Worm (Caenorhabditis elegans): Measurements from ENCODE around the gene mdt-22.

The mdt-22 gene

ce11 chrII:10300954-10301353 is at the start of gene mdt-22:
TSS of gene mdt-22 (plus strand) at chrII:10301216.
- TF ChIP-seq alr-1 (tag; optimal IDR thresholded peaks at IDR 0.05; ENCODE audit: borderline replicate concordance) (no peak), Y116A8C.19 (tag; optimal IDR thresholded peaks at IDR 0.05; ENCODE audit: borderline replicate concordance) (no peak), lin-35 (GFP tag; optimal IDR thresholded peaks at IDR 0.05) (peak; percentile 96 to 98), aly-2 (tag; optimal IDR thresholded peaks at IDR 0.05) (peak; percentile 64), ceh-63 (GFP tag; optimal IDR thresholded peaks at IDR 0.05) (no peak), jun-1 (tag; optimal IDR thresholded peaks at IDR 0.05) (peak; percentile 55), nhr-47 (tag; optimal IDR thresholded peaks at IDR 0.05) (peak; percentile 87), elt-3 (tag; optimal IDR thresholded peaks at IDR 0.05) (peak in 2 of 6 experiments; percentile 2 to 4), lin-14 (GFP tag; optimal IDR thresholded peaks at IDR 0.05) (peak; percentile 71), nhr-85 (tag) (peak; percentile 82), pqm-1 (tag; optimal IDR thresholded peaks at IDR 0.05) (no peak), ces-1 (GFP tag; optimal IDR thresholded peaks at IDR 0.05) (no peak), fkh-4 (tag; optimal IDR thresholded peaks at IDR 0.05; ENCODE audit: borderline replicate concordance) (no peak), efl-1 (optimal IDR thresholded peaks at IDR 0.05) (peak; percentile 87 to 97), efl-1 (GFP tag; optimal IDR thresholded peaks at IDR 0.05 in 1 of 2) (peak; percentile 97 to 99), nhr-20 (tag; optimal IDR thresholded peaks at IDR 0.05) (peak; percentile 77), C04F5.9 (tag; optimal IDR thresholded peaks at IDR 0.05) (peak; percentile 52), mef-2 (tag; optimal IDR thresholded peaks at IDR 0.05) (peak; percentile 25), elt-2 (tag; optimal IDR thresholded peaks at IDR 0.05) (no peak), lin-13 (GFP tag; optimal IDR thresholded peaks at IDR 0.05) (peak; percentile 80), tbx-2 (tag; optimal IDR thresholded peaks at IDR 0.05) (peak; percentile 80), unc-62 (GFP tag; optimal IDR thresholded peaks at IDR 0.05) (no peak), efl-3 (GFP tag; optimal IDR thresholded peaks at IDR 0.05) (peak; percentile 21), snpc-4 (tag; optimal IDR thresholded peaks at IDR 0.05) (peak; percentile 45), ama-1 (optimal IDR thresholded peaks at IDR 0.05) (peak; percentile 27), egl-13 (tag; optimal IDR thresholded peaks at IDR 0.05) (peak; percentile 66), ceh-8 (GFP tag; optimal IDR thresholded peaks at IDR 0.05) (peak; percentile 35), dpl-1 (GFP tag; optimal IDR thresholded peaks at IDR 0.05) (peak; percentile 97 to 98 (median 97)), vab-15 (tag; optimal IDR thresholded peaks at IDR 0.05) (peak; percentile 68), hlh-4 (tag; optimal IDR thresholded peaks at IDR 0.05) (no peak), ceh-82 (tag; optimal IDR thresholded peaks at IDR 0.05) (peak; percentile 79 to 88 (median 87)), ceh-88 (GFP tag; IDR thresholded peaks at IDR 0.05) (no peak), fos-1 (tag; optimal IDR thresholded peaks at IDR 0.05) (no peak), hpl-2 (GFP tag; optimal IDR thresholded peaks at IDR 0.05) (no peak), blmp-1 (tag; optimal IDR thresholded peaks at IDR 0.05) (peak; percentile 52), lin-39 (tag; optimal IDR thresholded peaks at IDR 0.05) (peak; percentile 45), nhr-77 (tag; optimal IDR thresholded peaks at IDR 0.05) (peak; percentile 68), pax-3 (tag; optimal IDR thresholded peaks at IDR 0.05) (peak; percentile 74), lsy-2 (tag; optimal IDR thresholded peaks at IDR 0.05) (peak; percentile 82 to 86), irx-1 (tag; optimal IDR thresholded peaks at IDR 0.05) (peak; percentile 60), zag-1 (tag; optimal IDR thresholded peaks at IDR 0.05) (no peak), nhr-71 (tag; optimal IDR thresholded peaks at IDR 0.05) (peak; percentile 83), nhr-12 (tag; optimal IDR thresholded peaks at IDR 0.05) (no peak), unc-86 (tag; optimal IDR thresholded peaks at IDR 0.05) (peak; percentile 71), nhr-237 (tag; optimal IDR thresholded peaks at IDR 0.05) (no peak), xbp-1 (tag; optimal IDR thresholded peaks at IDR 0.05) (peak; percentile 71), C34B4.2 (tag; optimal IDR thresholded peaks at IDR 0.05) (no peak), fkh-10 (GFP tag; optimal IDR thresholded peaks at IDR 0.05) (peak; percentile 63), ceh-90 (tag; optimal IDR thresholded peaks at IDR 0.05) (peak; percentile 28), aha-1 (tag; optimal IDR thresholded peaks at IDR 0.05) (no peak), lir-3 (tag; optimal IDR thresholded peaks at IDR 0.05; ENCODE audit: poor library complexity) (peak; percentile 73), nhr-19 (GFP tag; conservative IDR thresholded peaks at IDR 0.05) (peak; percentile 81), ztf-4 (tag; optimal IDR thresholded peaks at IDR 0.05) (no peak), skn-1 (tag; optimal IDR thresholded peaks at IDR 0.05) (peak; percentile 72)

All from whole organism, L1 larva.